Worm (Caenorhabditis elegans) whole organism, L1 larva: Measurements from ENCODE around the gene gck-1.
A peak's percentile ranks its signal among the peaks of the same experiment; 100 is the strongest.

ENCODE experiments used
- C04F5.9 ChIP-seq: sonication (generic microtip); optimal IDR thresholded peaks from 2 replicates; lab custom pipeline; 2016; ENCODE audit warnings: missing genetic modification characterization, missing compliant biosample characterization
- C34B4.2 ChIP-seq: sonication (generic microtip); optimal IDR thresholded peaks from 2 replicates; lab custom pipeline; 2017; ENCODE audit warnings: mild to moderate bottlenecking, missing genetic modification characterization, missing compliant biosample characterization
- alr-1 ChIP-seq: fragments of 200-800 bp; sonication (Bioruptor generic); optimal IDR thresholded peaks from 2 replicates; lab custom pipeline; 2018; ENCODE audit warnings: borderline replicate concordance, mild to moderate bottlenecking, missing genetic modification characterization, missing compliant biosample characterization
- blmp-1 ChIP-seq: fragments of 150-350 bp; optimal IDR thresholded peaks from 2 replicates; lab custom pipeline; 2014; ENCODE audit warnings: missing biosample characterization, missing genetic modification characterization
- ceh-8 ChIP-seq: fragments of 200-800 bp; sonication (Bioruptor generic); optimal IDR thresholded peaks from 2 replicates; lab custom pipeline; 2018; ENCODE audit warnings: mild to moderate bottlenecking, missing genetic modification characterization, moderate library complexity, missing compliant biosample characterization
- dpl-1 ChIP-seq, 3 experiments: fragments of 150-350 bp in 2 of 3; sonication (generic microtip) in 1 of 3; optimal IDR thresholded peaks; 2 replicates each; lab custom pipeline; 2014 to 2017; ENCODE audit warnings: missing biosample characterization in 3 of 3, missing genetic modification characterization in 3 of 3, missing genetic modification reagents in 3 of 3
- efl-1 ChIP-seq, 4 experiments: fragments of 150-350 bp; optimal IDR thresholded peaks in 3 of 4; peaks in 1 of 4; 1 replicate in 1 of 4; 2 replicates in 3 of 4; lab custom pipeline; 2014; ENCODE audit warnings: missing biosample characterization in 2 of 4, missing genetic modification characterization in 2 of 4, missing genetic modification reagents in 2 of 4
- elt-3 ChIP-seq, 6 experiments: fragments of 150-350 bp in 1 of 6; sonication (generic microtip); optimal IDR thresholded peaks; 2 replicates each; lab custom pipeline; 2017 to 2018; ENCODE audit warnings: missing biosample characterization in 6 of 6, missing genetic modification characterization in 6 of 6, inconsistent platforms in 1 of 6
- ets-5 ChIP-seq: fragments of 200-800 bp; sonication (Bioruptor generic); IDR thresholded peaks from 2 replicates; pipeline ENCODE4 v1.3.6; 2022; ENCODE audit warnings: missing genetic modification characterization, missing compliant biosample characterization
- fkh-10 ChIP-seq: sonication (generic microtip); optimal IDR thresholded peaks from 2 replicates; lab custom pipeline; 2017; ENCODE audit warnings: missing biosample characterization, missing genetic modification reagents, missing genetic modification characterization
- fos-1 ChIP-seq: fragments of 150-350 bp; optimal IDR thresholded peaks from 2 replicates; lab custom pipeline; 2014; ENCODE audit warnings: missing biosample characterization, missing genetic modification characterization
- isw-1 ChIP-seq: fragments of 200-800 bp; sonication (Bioruptor generic); IDR thresholded peaks from 2 replicates; pipeline ENCODE4 v1.3.6; 2022; ENCODE audit warnings: missing genetic modification characterization, missing compliant biosample characterization
- lin-13 ChIP-seq: fragments of 150-350 bp; optimal IDR thresholded peaks from 2 replicates; lab custom pipeline; 2014; ENCODE audit warnings: missing biosample characterization, missing genetic modification reagents, missing genetic modification characterization
- lin-14 ChIP-seq: fragments of 200-800 bp; sonication (Bioruptor generic); optimal IDR thresholded peaks from 2 replicates; lab custom pipeline; 2018; ENCODE audit warnings: mild to moderate bottlenecking, missing genetic modification characterization, moderate library complexity, missing compliant biosample characterization
- lin-35 ChIP-seq, 2 experiments: fragments of 150-350 bp; optimal IDR thresholded peaks; 2 replicates each; lab custom pipeline; 2014; ENCODE audit warnings: missing biosample characterization in 2 of 2, missing genetic modification characterization in 2 of 2, missing genetic modification reagents in 2 of 2
- lsy-2 ChIP-seq, 2 experiments: fragments of 150-350 bp; optimal IDR thresholded peaks; 2 replicates each; lab custom pipeline; 2014; ENCODE audit warnings: missing biosample characterization in 2 of 2, missing genetic modification characterization in 2 of 2
- mef-2 ChIP-seq: fragments of 150-350 bp; optimal IDR thresholded peaks from 2 replicates; lab custom pipeline; 2014; ENCODE audit warnings: missing biosample characterization, missing genetic modification characterization
- mep-1 ChIP-seq: fragments of 150-350 bp; optimal IDR thresholded peaks from 2 replicates; lab custom pipeline; 2014; ENCODE audit warnings: missing biosample characterization, missing genetic modification characterization
- nhr-19 ChIP-seq: fragments of 200-800 bp; sonication (Bioruptor generic); conservative IDR thresholded peaks from 2 replicates; pipeline ENCODE4 v1.3.6; 2022; ENCODE audit warnings: missing genetic modification characterization, missing compliant biosample characterization
- nhr-20 ChIP-seq: sonication (generic microtip); optimal IDR thresholded peaks from 2 replicates; lab custom pipeline; 2016; ENCODE audit warnings: mild to moderate bottlenecking, missing genetic modification characterization, missing compliant biosample characterization
- nhr-71 ChIP-seq: sonication (generic microtip); optimal IDR thresholded peaks from 2 replicates; lab custom pipeline; 2016; ENCODE audit warnings: mild to moderate bottlenecking, missing genetic modification characterization, moderate library complexity, missing compliant biosample characterization
- nhr-84 ChIP-seq: sonication (generic microtip); optimal IDR thresholded peaks from 2 replicates; lab custom pipeline; 2017; ENCODE audit warnings: missing biosample characterization, missing genetic modification characterization
- nhr-85 ChIP-seq: sonication (generic microtip); peaks from one replicate; lab custom pipeline; 2016; ENCODE audit warnings: missing genetic modification characterization, inconsistent platforms, missing compliant biosample characterization
- nhr-90 ChIP-seq: sonication (generic microtip); optimal IDR thresholded peaks from 2 replicates; lab custom pipeline; 2016; ENCODE audit warnings: mild to moderate bottlenecking, missing genetic modification characterization, missing compliant biosample characterization; ENCODE audit not compliant: poor library complexity
- pqm-1 ChIP-seq: sonication (generic microtip); optimal IDR thresholded peaks from 3 replicates; lab custom pipeline; 2017; ENCODE audit warnings: missing biosample characterization, missing genetic modification characterization
- snu-23 ChIP-seq: sonication (generic microtip); optimal IDR thresholded peaks from 2 replicates; lab custom pipeline; 2016; ENCODE audit warnings: missing genetic modification characterization, missing compliant biosample characterization
- sup-37 ChIP-seq: fragments of 200-800 bp; sonication (Bioruptor generic); optimal IDR thresholded peaks from 2 replicates; lab custom pipeline; 2018; ENCODE audit warnings: mild to moderate bottlenecking, missing genetic modification characterization, missing compliant biosample characterization
- tbx-2 ChIP-seq: sonication (generic microtip); optimal IDR thresholded peaks from 2 replicates; lab custom pipeline; 2016; ENCODE audit warnings: missing genetic modification characterization, missing compliant biosample characterization
- unc-130 ChIP-seq: fragments of 150-350 bp; optimal IDR thresholded peaks from 2 replicates; lab custom pipeline; 2017; ENCODE audit warnings: missing biosample characterization, missing genetic modification characterization, inconsistent platforms
- unc-98 ChIP-seq: fragments of 200-800 bp; sonication (Bioruptor generic); IDR thresholded peaks from 2 replicates; pipeline ENCODE4 v1.3.6; 2022; ENCODE audit warnings: missing genetic modification characterization, missing compliant biosample characterization
- zip-4 ChIP-seq: fragments of 200-800 bp; sonication (Bioruptor generic); optimal IDR thresholded peaks from 2 replicates; lab custom pipeline; 2018; ENCODE audit warnings: mild to moderate bottlenecking, missing genetic modification characterization, moderate library complexity, missing compliant biosample characterization
- ztf-11 ChIP-seq, 2 experiments: sonication (generic microtip); optimal IDR thresholded peaks; 2 replicates each; lab custom pipeline; 2016 to 2017; ENCODE audit warnings: missing genetic modification characterization in 2 of 2, missing biosample characterization in 1 of 2, missing compliant biosample characterization in 1 of 2
- ztf-4 ChIP-seq: fragments of 150-350 bp; optimal IDR thresholded peaks from 2 replicates; lab custom pipeline; 2014; ENCODE audit warnings: missing biosample characterization, missing genetic modification characterization

The gck-1 gene

DNA sequence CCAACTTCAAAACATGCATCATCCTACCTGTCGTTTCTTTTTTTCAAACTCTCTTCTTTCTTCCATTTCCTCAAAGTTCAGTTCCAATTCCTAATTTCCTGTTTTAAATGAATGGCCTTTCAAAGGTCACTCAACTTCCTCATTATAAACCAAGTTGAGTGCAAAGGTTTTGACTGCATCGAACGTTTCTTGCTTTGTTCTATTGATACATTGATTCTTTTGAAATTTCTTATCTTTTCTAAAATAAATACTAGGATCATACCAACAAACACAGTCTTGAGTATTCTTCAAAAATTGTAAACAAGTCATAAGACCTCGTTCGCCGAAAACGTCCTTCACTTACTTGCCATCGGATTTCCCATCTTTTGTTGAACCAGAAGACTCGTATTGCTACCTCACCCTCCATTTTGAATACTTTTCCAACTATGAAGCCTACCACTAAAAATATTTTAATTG lies 42.6 kb downstream of the gck-1 start, which contains the start of gene F59E11.7:
Gene F59E11.7 (plus strand): TSS at position 51 of the 456 bp plus-strand sequence.
- TF ChIP-seq elt-3 (tag; optimal IDR thresholded peaks at IDR 0.05; lab: Kevin White, UChicago), result peak in 1 of 6 experiments; percentile 37
- peak; percentile 73 for TF ChIP-seq nhr-85 (tag; lab: Kevin White, UChicago)
- TF ChIP-seq lin-14 (GFP tag; lab: Kevin White, UChicago), result peak; percentile 52
- peak; percentile 5 for TF ChIP-seq mep-1
- no peak for TF ChIP-seq alr-1 (tag; lab: Kevin White, UChicago)
- no peak for TF ChIP-seq efl-1 (optimal IDR thresholded peaks at IDR 0.05; lab: Kevin White, UChicago)
- peak in 1 of 2 experiments; percentile 71 for TF ChIP-seq efl-1 (GFP tag; optimal IDR thresholded peaks at IDR 0.05 in 1 of 2; lab: Kevin White, UChicago)
- no peak for TF ChIP-seq C34B4.2
- TF ChIP-seq pqm-1 (tag; lab: Kevin White, UChicago), result no peak
- TF ChIP-seq unc-98, result no peak
- peak; percentile 33 for TF ChIP-seq blmp-1 (tag; lab: Kevin White, UChicago)
- TF ChIP-seq mef-2 (tag; lab: Kevin White, UChicago), result no peak
- no peak for TF ChIP-seq fos-1 (tag; lab: Kevin White, UChicago)
- no peak for TF ChIP-seq ztf-11 (tag; optimal IDR thresholded peaks at IDR 0.05; lab: Kevin White, UChicago)
- no peak for TF ChIP-seq ets-5
- TF ChIP-seq ztf-4 (tag; lab: Kevin White, UChicago), result no peak
- TF ChIP-seq nhr-20, result peak; percentile 16
- TF ChIP-seq snu-23 (GFP tag; lab: Kevin White, UChicago), result peak; percentile 19
- TF ChIP-seq nhr-71, result no peak
- no peak for TF ChIP-seq isw-1
- TF ChIP-seq zip-4 (GFP tag; lab: Kevin White, UChicago), result no peak
- TF ChIP-seq sup-37, result no peak
- peak in 1 of 2 experiments; percentile 2 for TF ChIP-seq lin-35 (GFP tag; optimal IDR thresholded peaks at IDR 0.05; lab: Kevin White, UChicago)
- no peak for TF ChIP-seq lin-13 (GFP tag; lab: Kevin White, UChicago)

- TF ChIP-seq nhr-84 (tag; lab: Kevin White, UChicago) (no peak), unc-130 (tag; lab: Kevin White, UChicago) (no peak), C34B4.2 (no peak), nhr-85 (tag; lab: Kevin White, UChicago) (peak; percentile 53), ceh-8 (GFP tag; lab: Kevin White, UChicago) (no peak)
These were observed 44.1 kb downstream of the gck-1 start, which contains the start of gene F59E11.6 for ce11 chrV:8991679-8992078. F59E11.6 (plus strand) TSS chrV:8991789.

ce11 chrV:8994272-8994671 lies 46.7 kb downstream of the gck-1 start:
- TF ChIP-seq nhr-85 (tag; lab: Kevin White, UChicago), result peak; percentile 93
- no peak for TF ChIP-seq fos-1 (tag; lab: Kevin White, UChicago)
- peak; percentile 48 for TF ChIP-seq snu-23 (GFP tag; lab: Kevin White, UChicago)
- TF ChIP-seq lin-14 (GFP tag; lab: Kevin White, UChicago), result peak; percentile 61
- TF ChIP-seq fkh-10 (GFP tag; lab: Kevin White, UChicago), result no peak
- TF ChIP-seq nhr-20, result peak; percentile 63
- peak in 1 of 2 experiments; percentile 3 for TF ChIP-seq lsy-2 (tag; optimal IDR thresholded peaks at IDR 0.05; lab: Kevin White, UChicago)
- TF ChIP-seq elt-3 (tag; optimal IDR thresholded peaks at IDR 0.05; lab: Kevin White, UChicago), result peak in 4 of 6 experiments; percentile 44 to 91 (median 86)
- peak; percentile 23 for TF ChIP-seq tbx-2 (tag; lab: Kevin White, UChicago)
- TF ChIP-seq dpl-1 (GFP tag; optimal IDR thresholded peaks at IDR 0.05; lab: Kevin White, UChicago), result no peak
- peak; percentile 11 for TF ChIP-seq nhr-19
- peak; percentile 96 for TF ChIP-seq blmp-1 (tag; lab: Kevin White, UChicago)
- TF ChIP-seq unc-130 (tag; lab: Kevin White, UChicago), result peak; percentile 23
- peak; percentile 35 for TF ChIP-seq nhr-90 (tag; lab: Kevin White, UChicago)
- no peak for TF ChIP-seq C04F5.9 (tag; lab: Kevin White, UChicago)
- peak; percentile 30 for TF ChIP-seq nhr-71

- no peak for TF ChIP-seq pqm-1 (tag; lab: Kevin White, UChicago)
These were observed 47.2 kb downstream of the gck-1 start, which contains the start of gene F59E11.5 for ce11 chrV:8994801-8995200. F59E11.5 (plus strand) TSS chrV:8995101.
